Worm (Caenorhabditis elegans) whole organism, young adult: Measurements from ENCODE around the gene F40G9.12.
A peak's percentile ranks its signal among the peaks of the same experiment; 100 is the strongest.
"Not testable (repeated sequence)": the region's sequence is repeated elsewhere in the genome, so short reads cannot be mapped to it uniquely, and the experiment has no call there.

Experiments
- B0261.1 ChIP-seq: sonication (generic microtip); optimal IDR thresholded peaks from 2 replicates; lab custom pipeline; 2016; ENCODE audit warnings: mild to moderate bottlenecking, missing genetic modification characterization, moderate library complexity, missing compliant biosample characterization
- F39B2.1 ChIP-seq: fragments of 200-800 bp; sonication (Bioruptor generic); IDR thresholded peaks from 2 replicates; pipeline ENCODE4 v1.3.6; 2022; ENCODE audit warnings: missing genetic modification reagents, missing genetic modification characterization, missing compliant biosample characterization
- F55B11.4 ChIP-seq: sonication (generic microtip); optimal IDR thresholded peaks from 2 replicates; lab custom pipeline; 2016; ENCODE audit warnings: missing compliant biosample characterization, missing genetic modification characterization, borderline replicate concordance; ENCODE audit not compliant: insufficient read depth
- F57A8.1 ChIP-seq: fragments of 200-800 bp; sonication (Bioruptor generic); optimal IDR thresholded peaks from 2 replicates; lab custom pipeline; 2018; ENCODE audit warnings: mild to moderate bottlenecking, missing genetic modification characterization, moderate library complexity, missing compliant biosample characterization
- K11D2.4 ChIP-seq: fragments of 200-800 bp; sonication (Bioruptor generic); IDR thresholded peaks from 2 replicates; pipeline ENCODE4 v1.3.6; 2022; ENCODE audit warnings: missing genetic modification reagents, missing genetic modification characterization, missing compliant biosample characterization
- Y56A3A.18 ChIP-seq: fragments of 200-800 bp; sonication (Bioruptor generic); IDR thresholded peaks from 2 replicates; pipeline ENCODE4 v1.3.6; 2022; ENCODE audit warnings: missing genetic modification reagents, missing genetic modification characterization, missing compliant biosample characterization
- ZK185.1 ChIP-seq: sonication (generic microtip); optimal IDR thresholded peaks from 2 replicates; lab custom pipeline; 2016; ENCODE audit warnings: mild to moderate bottlenecking, missing genetic modification characterization, missing compliant biosample characterization; ENCODE audit not compliant: poor library complexity, severe bottlenecking
- attf-3 ChIP-seq: fragments of 200-800 bp; sonication (Bioruptor generic); conservative IDR thresholded peaks from 2 replicates; pipeline ENCODE4 v1.3.6; 2022; ENCODE audit warnings: missing genetic modification reagents, missing genetic modification characterization, missing compliant biosample characterization
- ccch-3 ChIP-seq: fragments of 200-800 bp; sonication (Bioruptor generic); optimal IDR thresholded peaks from 2 replicates; lab custom pipeline; 2018; ENCODE audit warnings: mild to moderate bottlenecking, missing genetic modification characterization, missing compliant biosample characterization
- ceh-91 ChIP-seq: fragments of 200-800 bp; sonication (Bioruptor generic); IDR thresholded peaks from 2 replicates; pipeline ENCODE4 v1.3.6; 2022; ENCODE audit warnings: missing genetic modification reagents, missing genetic modification characterization, missing compliant biosample characterization
- chd-7 ChIP-seq: sonication (generic microtip); optimal IDR thresholded peaks from 2 replicates; lab custom pipeline; 2016; ENCODE audit warnings: mild to moderate bottlenecking, missing genetic modification characterization, moderate library complexity, missing compliant biosample characterization
- dpff-1 ChIP-seq: sonication (generic microtip); optimal IDR thresholded peaks from 2 replicates; lab custom pipeline; 2017; ENCODE audit warnings: mild to moderate bottlenecking, missing genetic modification characterization, missing compliant biosample characterization
- ekl-4 ChIP-seq: fragments of 200-800 bp; sonication (Bioruptor generic); IDR thresholded peaks from 2 replicates; pipeline ENCODE4 v1.3.6; 2022; ENCODE audit warnings: missing genetic modification reagents, missing genetic modification characterization, missing compliant biosample characterization
- fkh-3 ChIP-seq: sonication (generic microtip); optimal IDR thresholded peaks from 2 replicates; lab custom pipeline; 2016; ENCODE audit warnings: mild to moderate bottlenecking, missing genetic modification characterization, missing compliant biosample characterization
- gei-17 ChIP-seq: fragments of 200-800 bp; sonication (Bioruptor generic); optimal IDR thresholded peaks from 2 replicates; lab custom pipeline; 2018; ENCODE audit warnings: mild to moderate bottlenecking, missing genetic modification characterization, missing compliant biosample characterization
- him-1 ChIP-seq: sonication (generic microtip); optimal IDR thresholded peaks from 2 replicates; lab custom pipeline; 2016; ENCODE audit warnings: missing genotype, missing genetic modification reagents, missing genetic modification characterization, missing compliant biosample characterization
- hlh-12 ChIP-seq: sonication (generic microtip); optimal IDR thresholded peaks from 2 replicates; lab custom pipeline; 2016; ENCODE audit warnings: missing genetic modification characterization, missing compliant biosample characterization
- hlh-26 ChIP-seq: fragments of 200-800 bp; sonication (Bioruptor generic); conservative IDR thresholded peaks from 2 replicates; pipeline ENCODE4 v1.3.6; 2022; ENCODE audit warnings: missing genetic modification reagents, missing genetic modification characterization, missing compliant biosample characterization
- hmg-1.2 ChIP-seq: fragments of 200-800 bp; sonication (Bioruptor generic); IDR thresholded peaks from 2 replicates; pipeline ENCODE4 v1.3.6; 2022; ENCODE audit warnings: missing genetic modification reagents, missing genetic modification characterization, missing compliant biosample characterization
- lin-26 ChIP-seq: fragments of 200-800 bp; sonication (Bioruptor generic); IDR thresholded peaks from 2 replicates; pipeline ENCODE4 v1.3.6; 2022; ENCODE audit warnings: missing genetic modification reagents, missing genetic modification characterization, missing compliant biosample characterization
- lsl-1 ChIP-seq: fragments of 200-800 bp; sonication (Bioruptor generic); optimal IDR thresholded peaks from 2 replicates; lab custom pipeline; 2018; ENCODE audit warnings: mild to moderate bottlenecking, missing genetic modification characterization, moderate library complexity, missing compliant biosample characterization
- lsy-27 ChIP-seq: sonication (generic microtip); optimal IDR thresholded peaks from 2 replicates; lab custom pipeline; 2017; ENCODE audit warnings: missing genetic modification characterization, mild to moderate bottlenecking, missing compliant biosample characterization, antibody characterized with exemption, missing genotype, borderline replicate concordance; ENCODE audit not compliant: insufficient read depth
- madf-3 ChIP-seq: fragments of 200-800 bp; sonication (Bioruptor generic); IDR thresholded peaks from 2 replicates; pipeline ENCODE4 v1.3.6; 2022; ENCODE audit warnings: missing genetic modification reagents, missing genetic modification characterization, missing compliant biosample characterization
- nfya-1 ChIP-seq: sonication (generic microtip); optimal IDR thresholded peaks from 2 replicates; lab custom pipeline; 2017; ENCODE audit warnings: antibody characterized with exemption, missing compliant biosample characterization, missing genetic modification characterization, borderline replicate concordance; ENCODE audit not compliant: insufficient read depth
- nhr-179 ChIP-seq: sonication (generic microtip); optimal IDR thresholded peaks from 2 replicates; lab custom pipeline; 2016; ENCODE audit warnings: mild to moderate bottlenecking, missing genetic modification characterization, missing compliant biosample characterization
- nhr-90 ChIP-seq: sonication (generic microtip); optimal IDR thresholded peaks from 2 replicates; lab custom pipeline; 2016; ENCODE audit warnings: missing genotype, mild to moderate bottlenecking, missing genetic modification characterization, missing compliant biosample characterization
- rec-8 ChIP-seq, 2 experiments: sonication (generic microtip); optimal IDR thresholded peaks; 2 replicates each; lab custom pipeline; 2016; ENCODE audit warnings: mild to moderate bottlenecking in 2 of 2, missing genetic modification characterization in 2 of 2, missing genetic modification reagents in 2 of 2, missing genotype in 2 of 2, missing biosample characterization in 1 of 2, missing compliant biosample characterization in 1 of 2, moderate library complexity in 1 of 2
- rpc-1 ChIP-seq, 2 experiments: fragments of 150-350 bp in 1 of 2; sonication (generic microtip) in 1 of 2; optimal IDR thresholded peaks; 2 replicates each; lab custom pipeline; 2014 to 2018; ENCODE audit warnings: missing biosample characterization in 1 of 2, missing genetic modification characterization in 1 of 2, missing genetic modification reagents in 1 of 2, missing genotype in 1 of 2
- snpc-1.1 ChIP-seq: sonication (generic microtip); optimal IDR thresholded peaks from 2 replicates; lab custom pipeline; 2017; ENCODE audit warnings: missing genetic modification characterization, mild to moderate bottlenecking, missing compliant biosample characterization, antibody characterized with exemption, moderate library complexity, missing genotype, missing genetic modification reagents; ENCODE audit not compliant: insufficient read depth
- tbp1 ChIP-seq: fragments of 200-800 bp; sonication (Bioruptor generic); optimal IDR thresholded peaks from 2 replicates; lab custom pipeline; 2018; ENCODE audit warnings: mild to moderate bottlenecking, missing genetic modification characterization, missing compliant biosample characterization
- zfh-2 ChIP-seq: fragments of 200-800 bp; sonication (Bioruptor generic); conservative IDR thresholded peaks from 2 replicates; pipeline ENCODE4 v1.3.6; 2022; ENCODE audit warnings: missing genetic modification reagents, missing genetic modification characterization, missing compliant biosample characterization
- ztf-22 ChIP-seq: fragments of 200-800 bp; sonication (Bioruptor generic); optimal IDR thresholded peaks from 2 replicates; lab custom pipeline; 2018; ENCODE audit warnings: mild to moderate bottlenecking, missing genetic modification characterization, moderate library complexity, missing compliant biosample characterization
- ztf-25 ChIP-seq: fragments of 200-800 bp; sonication (Bioruptor generic); IDR thresholded peaks from 2 replicates; pipeline ENCODE4 v1.3.6; 2022; ENCODE audit warnings: missing genetic modification reagents, missing genetic modification characterization, missing compliant biosample characterization
- ztf-26 ChIP-seq: sonication (generic microtip); optimal IDR thresholded peaks from 2 replicates; lab custom pipeline; 2017; ENCODE audit warnings: missing genetic modification characterization, missing compliant biosample characterization

The F40G9.12 gene

ce11 chrIII:159149-159548, 12.5 kb upstream of the F40G9.12 start:
- TF ChIP-seq madf-3 (0 out of 2 replicates have a peak, but pooled peaks have one; percentile 39), snpc-1.1 (tag; lab: Kevin White, UChicago) (no peak)

DNA sequence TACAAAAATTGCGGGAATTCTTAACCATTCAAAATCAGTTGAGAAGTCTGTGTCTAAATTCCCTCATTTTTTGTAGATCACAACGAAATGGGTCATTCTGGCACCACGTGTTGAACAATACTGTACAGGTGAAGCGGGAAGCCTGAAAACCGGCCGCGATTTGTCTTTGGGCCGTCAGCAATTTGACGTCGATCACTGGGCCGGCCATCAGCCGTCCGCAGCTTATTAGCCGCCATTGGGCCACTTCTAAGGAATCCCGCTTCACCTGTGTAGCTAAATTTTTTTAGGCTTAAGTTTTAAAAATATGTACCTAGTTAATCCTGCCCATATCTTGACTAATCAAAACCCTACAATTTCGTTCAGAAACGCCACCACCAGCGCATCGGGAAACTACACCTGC, 12.0 kb upstream of the F40G9.12 start:
- TF ChIP-seq nfya-1 (tag; lab: Kevin White, UChicago) (no peak), lsl-1 (GFP tag; lab: Kevin White, UChicago) (no peak), Y56A3A.18 (no peak), F57A8.1 (GFP tag; lab: Kevin White, UChicago) (no peak), fkh-3 (tag; lab: Kevin White, UChicago) (peak; percentile 19), hlh-26 (no peak), dpff-1 (tag; lab: Kevin White, UChicago) (no peak), madf-3 (0 out of 2 replicates have a peak, but pooled peaks have one; percentile 0), lsy-27 (tag; lab: Kevin White, UChicago) (no peak), nhr-90 (tag; lab: Kevin White, UChicago) (no peak), F55B11.4 (no peak), ceh-91 (GFP tag; lab: Robert Waterston, UW) (no peak), zfh-2 (GFP tag; lab: Robert Waterston, UW) (peak; percentile 63; the same call in 1 of the 2 replicates), hlh-12 (tag; lab: Kevin White, UChicago) (no peak), chd-7 (tag; lab: Kevin White, UChicago) (no peak), attf-3 (GFP tag; lab: Robert Waterston, UW) (no peak), ZK185.1 (tag; lab: Kevin White, UChicago) (no peak), ccch-3 (GFP tag; lab: Kevin White, UChicago) (no peak), ekl-4 (GFP tag; lab: Robert Waterston, UW) (peak; percentile 38; the same call in 1 of the 2 replicates), rec-8 (tag; optimal IDR thresholded peaks at IDR 0.05; lab: Kevin White, UChicago) (no peak), nhr-179 (tag; lab: Kevin White, UChicago) (no peak), hmg-1.2 (GFP tag; lab: Robert Waterston, UW) (no peak), gei-17 (GFP tag; lab: Kevin White, UChicago) (no peak)
- TF ChIP-seq, all 124 proteins: peak for 4

DNA sequence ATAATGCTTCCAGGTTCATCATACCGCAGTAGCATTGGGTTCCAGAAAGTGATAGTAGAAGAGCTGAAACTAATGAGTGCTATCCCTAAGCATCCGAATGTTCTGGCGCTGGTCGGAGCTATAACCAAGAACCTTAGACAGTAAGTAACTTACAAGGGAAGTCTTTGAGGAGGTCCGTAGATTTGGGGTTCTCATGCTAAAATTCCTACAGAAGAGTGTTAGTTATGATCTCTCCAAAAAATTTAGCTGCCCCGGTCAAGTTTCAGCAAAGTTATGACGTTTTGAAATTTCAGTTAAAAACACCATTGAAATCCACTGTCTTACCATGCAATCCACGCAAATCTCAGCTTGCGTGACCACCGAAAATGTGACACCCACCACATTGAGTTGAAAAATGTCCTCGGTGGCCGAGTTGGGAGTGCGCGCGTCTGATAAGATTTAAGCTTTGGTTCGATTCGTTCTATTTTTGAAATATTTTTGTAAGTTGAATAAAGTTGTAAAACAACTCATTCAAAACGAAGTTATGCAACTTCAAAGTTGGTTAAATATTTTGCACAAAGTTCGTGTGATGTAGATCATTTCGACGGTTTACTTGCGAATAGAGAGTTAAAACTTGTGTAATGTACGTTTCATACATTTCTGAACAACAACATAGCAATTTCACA, 10.8 kb upstream of the F40G9.12 start:
- TF ChIP-seq B0261.1 (peak; percentile 53), tbp1 (GFP tag; lab: Kevin White, UChicago) (peak; percentile 74), rpc-1 (tag; optimal IDR thresholded peaks at IDR 0.05; lab: Kevin White, UChicago) (peak; percentile 50), lin-26 (GFP tag; lab: Robert Waterston, UW) (peak; percentile 43; the same call in 1 of the 2 replicates)
- not testable (repeated sequence) for TF ChIP-seq rpc-1 (optimal IDR thresholded peaks at IDR 0.05; lab: Kevin White, UChicago)

ce11 chrIII:164775-165174, 6.9 kb upstream of the F40G9.12 start, which contains the start of gene F40G9.8:
Gene F40G9.8, minus strand, starts transcription at chrIII:164875.
- TF ChIP-seq rec-8 (tag; optimal IDR thresholded peaks at IDR 0.05; lab: Kevin White, UChicago) (no peak), lsl-1 (GFP tag; lab: Kevin White, UChicago) (no peak), ztf-22 (GFP tag; lab: Kevin White, UChicago) (no peak), him-1 (no peak), ztf-25 (GFP tag; lab: Robert Waterston, UW) (no peak), K11D2.4 (GFP tag; lab: Robert Waterston, UW) (no peak), ztf-26 (no peak), F39B2.1 (GFP tag; lab: Robert Waterston, UW) (no peak), lin-26 (GFP tag; lab: Robert Waterston, UW) (no peak), dpff-1 (tag; lab: Kevin White, UChicago) (no peak)
